Fruit fly (Drosophila melanogaster) whole organism, embryonic: Measurements from ENCODE around the gene CG42489.

Source experiments
- CG10462 ChIP-seq: fragments of 200-800 bp; sonication (Bioruptor generic); optimal IDR thresholded peaks from 2 replicates; lab custom pipeline; 2016; ENCODE audit warnings: missing biosample characterization, missing genetic modification characterization
- CG11560 ChIP-seq: fragments of 200-800 bp; sonication (Bioruptor generic); IDR thresholded peaks from 3 replicates; pipeline ENCODE4 v1.3.6; 2022; ENCODE audit warnings: missing biosample characterization, missing genetic modification characterization
- CG12744 ChIP-seq: fragments of 200-800 bp; sonication (Bioruptor generic); optimal IDR thresholded peaks from 2 replicates; lab custom pipeline; 2016; ENCODE audit warnings: missing biosample characterization, missing genetic modification characterization
- CG14050 ChIP-seq: fragments of 200-800 bp; sonication (Bioruptor generic); IDR thresholded peaks from 3 replicates; pipeline ENCODE4 v1.3.6; 2022; ENCODE audit warnings: missing biosample characterization, missing genetic modification characterization
- CG14441 ChIP-seq: fragments of 200-800 bp; sonication (Bioruptor generic); IDR thresholded peaks from 2 replicates; pipeline ENCODE4 v1.3.6; 2022; ENCODE audit warnings: missing biosample characterization, missing genetic modification characterization
- CG15479 ChIP-seq: fragments of 200-800 bp; sonication (Bioruptor generic); optimal IDR thresholded peaks from 3 replicates; lab custom pipeline; 2019; ENCODE audit warnings: missing biosample characterization, mild to moderate bottlenecking, missing genetic modification characterization, moderate library complexity
- CG1603 ChIP-seq: fragments of 200-800 bp; sonication (Bioruptor generic); optimal IDR thresholded peaks from 2 replicates; lab custom pipeline; 2019; ENCODE audit warnings: missing biosample characterization, mild to moderate bottlenecking, missing genetic modification characterization, moderate library complexity
- CG16815 ChIP-seq: fragments of 200-800 bp; sonication (Bioruptor generic); optimal IDR thresholded peaks from 3 replicates; lab custom pipeline; 2017; ENCODE audit warnings: missing biosample characterization, mild to moderate bottlenecking, missing genetic modification characterization
- CG17802 ChIP-seq: fragments of 200-800 bp; sonication (Bioruptor generic); optimal IDR thresholded peaks from 2 replicates; lab custom pipeline; 2018; ENCODE audit warnings: missing biosample characterization, mild to moderate bottlenecking, missing genetic modification characterization, moderate library complexity
- CG2120 ChIP-seq: fragments of 200-800 bp; sonication (Bioruptor generic); optimal IDR thresholded peaks from 3 replicates; lab custom pipeline; 2016; ENCODE audit warnings: missing biosample characterization, missing genetic modification characterization
- CG34224 ChIP-seq: fragments of 200-800 bp; sonication (Bioruptor generic); IDR thresholded peaks from 3 replicates; pipeline ENCODE4 v1.3.6; 2022; ENCODE audit warnings: missing biosample characterization, missing genetic modification characterization; ENCODE audit not compliant: partially characterized antibody
- CG4360 ChIP-seq: fragments of 200-800 bp; sonication (Bioruptor generic); IDR thresholded peaks from 2 replicates; pipeline ENCODE4 v1.3.6; 2022; ENCODE audit warnings: missing biosample characterization, missing genetic modification characterization
- CG4424 ChIP-seq: fragments of 200-800 bp; sonication (Bioruptor generic); optimal IDR thresholded peaks from 3 replicates; lab custom pipeline; 2016; ENCODE audit warnings: missing biosample characterization, missing genetic modification characterization
- CG6175 ChIP-seq: fragments of 200-800 bp; sonication (Bioruptor generic); IDR thresholded peaks from 3 replicates; pipeline ENCODE4 v1.3.6; 2022; ENCODE audit warnings: missing biosample characterization, missing genetic modification characterization
- CTCF ChIP-seq: fragments of 200-800 bp; sonication (Bioruptor generic); optimal IDR thresholded peaks from 2 replicates; lab custom pipeline; 2017; ENCODE audit warnings: missing biosample characterization, mild to moderate bottlenecking, missing genetic modification characterization, moderate library complexity
- D19A ChIP-seq: fragments of 200-800 bp; optimal IDR thresholded peaks from 3 replicates; lab custom pipeline; 2019; ENCODE audit warnings: missing biosample characterization, mild to moderate bottlenecking, missing genetic modification characterization, moderate library complexity
- Dbx ChIP-seq: fragments of 200-800 bp; sonication (Bioruptor generic); IDR thresholded peaks from 3 replicates; pipeline ENCODE4 v1.3.6; 2022; ENCODE audit warnings: missing biosample characterization, missing genetic modification characterization
- Deaf1 ChIP-seq: fragments of 200-800 bp; optimal IDR thresholded peaks from 3 replicates; lab custom pipeline; 2019; ENCODE audit warnings: missing biosample characterization, mild to moderate bottlenecking, missing genetic modification characterization, moderate library complexity
- Dip2 ChIP-seq: fragments of 200-800 bp; sonication (Bioruptor generic); IDR thresholded peaks from 2 replicates; pipeline ENCODE4 v1.3.6; 2022; ENCODE audit warnings: missing biosample characterization, missing genetic modification characterization
- Fer1 ChIP-seq: fragments of 200-800 bp; sonication (Bioruptor generic); optimal IDR thresholded peaks from 2 replicates; lab custom pipeline; 2017; ENCODE audit warnings: missing biosample characterization, mild to moderate bottlenecking, missing genetic modification characterization
- Hr39 ChIP-seq: fragments of >200 bp; optimal IDR thresholded peaks from 2 replicates; lab custom pipeline; 2017
- MESR4 ChIP-seq: fragments of 200-800 bp; sonication (Bioruptor generic); optimal IDR thresholded peaks from 2 replicates; lab custom pipeline; 2018; ENCODE audit warnings: missing biosample characterization, mild to moderate bottlenecking, missing genetic modification characterization, moderate library complexity
- NfI ChIP-seq: fragments of 200-800 bp; sonication (Bioruptor generic); optimal IDR thresholded peaks from 3 replicates; lab custom pipeline; 2018; ENCODE audit warnings: missing biosample characterization, mild to moderate bottlenecking, missing genetic modification characterization, moderate library complexity
- Ptx1 ChIP-seq: fragments of 200-800 bp; sonication (Bioruptor generic); IDR thresholded peaks from 2 replicates; pipeline ENCODE4 v1.3.6; 2022; ENCODE audit warnings: missing biosample characterization, missing genetic modification characterization
- Side ChIP-seq: fragments of 200-800 bp; sonication (Bioruptor generic); optimal IDR thresholded peaks from 2 replicates; lab custom pipeline; 2016; ENCODE audit warnings: missing biosample characterization, missing genetic modification characterization
- Sox102F ChIP-seq: fragments of 200-800 bp; sonication (Bioruptor generic); optimal IDR thresholded peaks from 2 replicates; lab custom pipeline; 2018; ENCODE audit warnings: missing biosample characterization, mild to moderate bottlenecking, missing genetic modification characterization, moderate library complexity
- Taf1 ChIP-seq: fragments of 200-800 bp; sonication (Bioruptor generic); IDR thresholded peaks from 2 replicates; pipeline ENCODE4 v1.3.6; 2022; ENCODE audit warnings: missing biosample characterization, missing genetic modification characterization
- az2 ChIP-seq: fragments of 200-800 bp; sonication (Bioruptor generic); optimal IDR thresholded peaks from 3 replicates; lab custom pipeline; 2016; ENCODE audit warnings: missing biosample characterization, missing genetic modification characterization
- chn ChIP-seq: fragments of 200-800 bp; sonication (Bioruptor generic); optimal IDR thresholded peaks from 2 replicates; lab custom pipeline; 2016; ENCODE audit warnings: missing biosample characterization, missing genetic modification characterization
- dimm ChIP-seq: fragments of 200-800 bp; sonication (Bioruptor generic); IDR thresholded peaks from 2 replicates; pipeline ENCODE4 v1.3.6; 2022; ENCODE audit warnings: missing biosample characterization, missing genetic modification characterization
- dpn ChIP-seq, 2 experiments: fragments of 200-800 bp; sonication (Bioruptor generic); optimal IDR thresholded peaks; 3 replicates each; lab custom pipeline; 2016; ENCODE audit warnings: missing biosample characterization in 2 of 2, missing genetic modification characterization in 2 of 2
- gro ChIP-seq: fragments of 200-800 bp; sonication (Bioruptor generic); optimal IDR thresholded peaks from 2 replicates; lab custom pipeline; 2016; ENCODE audit warnings: missing biosample characterization, missing genetic modification characterization
- gsb ChIP-seq: fragments of 200-800 bp; sonication (Bioruptor generic); IDR thresholded peaks from 2 replicates; pipeline ENCODE4 v1.3.6; 2022; ENCODE audit warnings: missing biosample characterization, missing genetic modification characterization
- ham ChIP-seq: fragments of 200-800 bp; sonication (Bioruptor generic); IDR thresholded peaks from 2 replicates; pipeline ENCODE4 v1.3.6; 2022; ENCODE audit warnings: missing biosample characterization, missing genetic modification characterization
- hkb ChIP-seq, 2 experiments: fragments of 200-800 bp in 1 of 2; fragments of >200 bp in 1 of 2; sonication (Bioruptor generic) in 1 of 2; IDR thresholded peaks in 1 of 2; optimal IDR thresholded peaks in 1 of 2; 2 replicates each; pipeline versions ENCODE4 v1.3.6 to Lab custom; 2017 to 2022; ENCODE audit warnings: missing biosample characterization in 1 of 2, missing genetic modification characterization in 1 of 2
- jigr1 ChIP-seq: fragments of 200-800 bp; sonication (Bioruptor generic); IDR thresholded peaks from 3 replicates; pipeline ENCODE4 v1.3.6; 2022; ENCODE audit warnings: missing biosample characterization, missing genetic modification characterization
- jumu ChIP-seq: fragments of 200-800 bp; sonication (Bioruptor generic); optimal IDR thresholded peaks from 3 replicates; lab custom pipeline; 2016; ENCODE audit warnings: missing biosample characterization, missing genetic modification characterization
- kah ChIP-seq: fragments of 200-800 bp; sonication (Bioruptor generic); optimal IDR thresholded peaks from 2 replicates; lab custom pipeline; 2018; ENCODE audit warnings: missing biosample characterization, mild to moderate bottlenecking, missing genetic modification characterization
- lab ChIP-seq: fragments of 200-800 bp; sonication (Bioruptor generic); optimal IDR thresholded peaks from 3 replicates; lab custom pipeline; 2017; ENCODE audit warnings: missing biosample characterization, missing genetic modification characterization, mild to moderate bottlenecking, moderate library complexity, missing genetic modification reagents
- mld ChIP-seq: fragments of 200-800 bp; sonication (Bioruptor generic); IDR thresholded peaks from 3 replicates; pipeline ENCODE4 v1.3.6; 2022; ENCODE audit warnings: missing biosample characterization, missing genetic modification characterization; ENCODE audit not compliant: partially characterized antibody
- peb ChIP-seq: fragments of 200-800 bp; sonication (Bioruptor generic); IDR thresholded peaks from 2 replicates; pipeline ENCODE4 v1.3.6; 2022; ENCODE audit warnings: missing biosample characterization, missing genetic modification characterization
- pita ChIP-seq: fragments of 200-800 bp; sonication (Bioruptor generic); optimal IDR thresholded peaks from 2 replicates; lab custom pipeline; 2017; ENCODE audit warnings: missing biosample characterization, mild to moderate bottlenecking, missing genetic modification characterization
- pnt ChIP-seq: fragments of 200-800 bp; sonication (Bioruptor generic); optimal IDR thresholded peaks from 3 replicates; lab custom pipeline; 2016; ENCODE audit warnings: missing biosample characterization, missing genetic modification characterization
- seq ChIP-seq: fragments of 200-800 bp; sonication (Bioruptor generic); IDR thresholded peaks from 2 replicates; pipeline ENCODE4 v1.3.6; 2022; ENCODE audit warnings: missing biosample characterization, missing genetic modification characterization
- sr ChIP-seq: fragments of 200-800 bp; sonication (Bioruptor generic); IDR thresholded peaks from 3 replicates; pipeline ENCODE4 v1.3.6; 2022; ENCODE audit warnings: missing biosample characterization, missing genetic modification characterization
- tll ChIP-seq, 2 experiments: fragments of 200-800 bp in 1 of 2; fragments of >200 bp in 1 of 2; sonication (Bioruptor generic) in 1 of 2; optimal IDR thresholded peaks; 2 replicates each; lab custom pipeline; 2017 to 2019; ENCODE audit warnings: missing biosample characterization in 2 of 2, missing genetic modification characterization in 2 of 2, mild to moderate bottlenecking in 1 of 2, moderate library complexity in 1 of 2
- toy ChIP-seq: fragments of 200-800 bp; sonication (Bioruptor generic); IDR thresholded peaks from 2 replicates; pipeline ENCODE4 v1.3.6; 2022; ENCODE audit warnings: missing biosample characterization, missing genetic modification characterization
- twi ChIP-seq: fragments of 200-800 bp; optimal IDR thresholded peaks from 2 replicates; lab custom pipeline; 2019; ENCODE audit warnings: missing biosample characterization, mild to moderate bottlenecking, missing genetic modification characterization, moderate library complexity
- tx ChIP-seq: fragments of 200-800 bp; sonication (Bioruptor generic); optimal IDR thresholded peaks from 2 replicates; lab custom pipeline; 2016; ENCODE audit warnings: missing biosample characterization, missing genetic modification characterization
- usp ChIP-seq: fragments of >200 bp; optimal IDR thresholded peaks from 2 replicates; lab custom pipeline; 2017; ENCODE audit warnings: missing biosample characterization, missing genetic modification characterization
- vnd ChIP-seq: fragments of 200-800 bp; sonication (Bioruptor generic); IDR thresholded peaks from 3 replicates; pipeline ENCODE4 v1.3.6; 2022; ENCODE audit warnings: missing biosample characterization, missing genetic modification characterization; ENCODE audit not compliant: partially characterized antibody
- zf30C ChIP-seq: fragments of 200-800 bp; sonication (Bioruptor generic); optimal IDR thresholded peaks from 3 replicates; lab custom pipeline; 2018; ENCODE audit warnings: missing biosample characterization, mild to moderate bottlenecking, missing genetic modification characterization

CG42489 gene

dm6 chr3R:8652731-8653130 is 1.8 kb downstream of the CG42489 start, which contains the start of the genes Sys1 and Dhod (continued):
- TF ChIP-seq CG15479 (GFP tag; lab: Kevin White, UChicago) (no peak), D19A (peak; percentile 45), gro (GFP tag; lab: Kevin White, UChicago) (peak; percentile 37), kah (GFP tag; lab: Kevin White, UChicago) (no peak), mld (GFP tag; lab: Robert Waterston, UW) (0 out of 3 replicates have a peak, but pooled peaks have one; percentile 10), Side (peak; percentile 34), Dip2 (GFP tag; lab: Robert Waterston, UW) (no peak), CG12744 (GFP tag; lab: Kevin White, UChicago) (peak; percentile 61), CG11560 (tag; lab: Robert Waterston, UW) (no peak; the same call in 2 of the 3 replicates), Dbx (peak; percentile 77), CTCF (GFP tag; lab: Kevin White, UChicago) (peak; percentile 13), CG14441 (GFP tag; lab: Robert Waterston, UW) (peak; percentile 69), Deaf1 (tag; lab: Kevin White, UChicago) (peak; percentile 2), Sox102F (GFP tag; lab: Kevin White, UChicago) (peak; percentile 62), twi (peak; percentile 19), CG4424 (peak; percentile 70), CG6175 (no peak), usp (GFP tag; lab: Kevin White, UChicago) (no peak), chn (GFP tag; lab: Kevin White, UChicago) (peak; percentile 56), az2 (GFP tag; lab: Kevin White, UChicago) (peak; percentile 53), ham (GFP tag; lab: Robert Waterston, UW) (no peak), vnd (GFP tag; lab: Robert Waterston, UW) (peak; percentile 85), pnt (GFP tag; lab: Kevin White, UChicago) (peak; percentile 65), NfI (GFP tag; lab: Kevin White, UChicago) (peak; percentile 55), tll (GFP tag; optimal IDR thresholded peaks at IDR 0.05; lab: Kevin White, UChicago) (peak in 1 of 2 experiments; percentile 25), toy (GFP tag; lab: Robert Waterston, UW) (no peak), CG16815 (GFP tag; lab: Kevin White, UChicago) (peak; percentile 16), CG2120 (GFP tag; lab: Kevin White, UChicago) (peak; percentile 86), jumu (GFP tag; lab: Kevin White, UChicago) (peak; percentile 77), CG34224 (peak; percentile 94), CG17802 (tag; lab: Kevin White, UChicago) (no peak), sr (GFP tag; lab: Robert Waterston, UW) (no peak), CG10462 (peak; percentile 36), gsb (GFP tag; lab: Robert Waterston, UW) (no peak), pita (GFP tag; lab: Kevin White, UChicago) (no peak), seq (GFP tag; lab: Robert Waterston, UW) (0 out of 2 replicates have a peak, but pooled peaks have one; percentile 34), Fer1 (GFP tag; lab: Kevin White, UChicago) (peak; percentile 65), Ptx1 (GFP tag; lab: Robert Waterston, UW) (peak; percentile 71), CG1603 (tag; lab: Kevin White, UChicago) (peak; percentile 65), Hr39 (lab: Kevin White, UChicago) (no peak), zf30C (GFP tag; lab: Kevin White, UChicago) (peak; percentile 83), CG4360 (GFP tag; lab: Robert Waterston, UW) (no peak), tx (GFP tag; lab: Kevin White, UChicago) (peak; percentile 22), lab (peak; percentile 70), hkb (optimal IDR thresholded peaks at IDR 0.05; lab: Kevin White, UChicago) (no peak), hkb (GFP tag; IDR thresholded peaks at IDR 0.05; lab: Robert Waterston, UW) (peak; percentile 65; the same call in 1 of the 2 replicates), peb (GFP tag; lab: Robert Waterston, UW) (peak; percentile 38), dpn (GFP tag; optimal IDR thresholded peaks at IDR 0.05; lab: Kevin White, UChicago) (peak; percentile 69 to 75), jigr1 (GFP tag; lab: Robert Waterston, UW) (no peak), Taf1 (GFP tag; lab: Robert Waterston, UW) (peak; percentile 33; the same call in 1 of the 2 replicates), MESR4 (GFP tag; lab: Kevin White, UChicago) (peak; percentile 56), CG14050 (no peak), dimm (GFP tag; lab: Robert Waterston, UW) (no peak)
